Fruit fly (Drosophila melanogaster) Kc167 (cell line): ENCODE data around the gene SmD2.

ENCODE experiments used
- Myc ChIP-seq: fragments of >200 bp; optimal IDR thresholded peaks from 2 replicates; lab custom pipeline; 2017; ENCODE audit warnings: missing external identifiers
- Sin3A ChIP-seq: fragments of >200 bp; optimal IDR thresholded peaks from 2 replicates; lab custom pipeline; 2018; ENCODE audit warnings: missing external identifiers
- h ChIP-seq: fragments of >200 bp; optimal IDR thresholded peaks from 3 replicates; lab custom pipeline; 2018; ENCODE audit warnings: missing external identifiers
- insv ChIP-seq: fragments of >200 bp; optimal IDR thresholded peaks from 3 replicates; lab custom pipeline; 2018; ENCODE audit warnings: missing external identifiers
- psq ChIP-seq: fragments of >200 bp; optimal IDR thresholded peaks from 2 replicates; lab custom pipeline; 2017; ENCODE audit warnings: missing external identifiers
- ttk ChIP-seq: sonication (Bioruptor generic); optimal IDR thresholded peaks from 2 replicates; lab custom pipeline; 2017; ENCODE audit warnings: missing external identifiers

The SmD2 gene

DNA sequence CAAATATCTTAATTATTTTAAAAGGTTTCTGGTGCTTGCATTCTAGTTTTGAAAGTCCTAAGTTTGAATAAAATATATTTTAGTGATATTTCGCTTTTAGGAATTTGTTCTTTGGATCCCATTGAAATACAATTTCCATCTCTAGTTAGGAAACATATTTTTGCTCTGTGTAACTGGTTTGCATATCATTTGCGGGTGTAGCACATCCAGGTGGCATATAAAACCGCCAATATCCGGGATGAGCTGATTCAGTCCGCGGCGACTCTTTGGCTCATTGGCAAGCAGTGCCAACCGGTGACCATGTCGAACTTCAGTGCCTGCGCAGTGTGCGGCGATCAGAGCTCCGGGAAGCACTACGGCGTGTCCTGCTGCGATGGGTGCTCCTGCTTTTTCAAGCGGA lies 3.2 kb upstream of the SmD2 start, which contains the start of gene Hr83:
Gene Hr83 (plus strand): TSS at position 301 of the 400 bp plus-strand sequence.
- TF ChIP-seq h (no peak), psq (lab: Kevin White, UChicago) (no peak), ttk (lab: Kevin White, UChicago) (no peak), Myc (lab: Kevin White, UChicago) (no peak), insv (lab: Kevin White, UChicago) (no peak), Sin3A (lab: Kevin White, UChicago) (no peak)

DNA sequence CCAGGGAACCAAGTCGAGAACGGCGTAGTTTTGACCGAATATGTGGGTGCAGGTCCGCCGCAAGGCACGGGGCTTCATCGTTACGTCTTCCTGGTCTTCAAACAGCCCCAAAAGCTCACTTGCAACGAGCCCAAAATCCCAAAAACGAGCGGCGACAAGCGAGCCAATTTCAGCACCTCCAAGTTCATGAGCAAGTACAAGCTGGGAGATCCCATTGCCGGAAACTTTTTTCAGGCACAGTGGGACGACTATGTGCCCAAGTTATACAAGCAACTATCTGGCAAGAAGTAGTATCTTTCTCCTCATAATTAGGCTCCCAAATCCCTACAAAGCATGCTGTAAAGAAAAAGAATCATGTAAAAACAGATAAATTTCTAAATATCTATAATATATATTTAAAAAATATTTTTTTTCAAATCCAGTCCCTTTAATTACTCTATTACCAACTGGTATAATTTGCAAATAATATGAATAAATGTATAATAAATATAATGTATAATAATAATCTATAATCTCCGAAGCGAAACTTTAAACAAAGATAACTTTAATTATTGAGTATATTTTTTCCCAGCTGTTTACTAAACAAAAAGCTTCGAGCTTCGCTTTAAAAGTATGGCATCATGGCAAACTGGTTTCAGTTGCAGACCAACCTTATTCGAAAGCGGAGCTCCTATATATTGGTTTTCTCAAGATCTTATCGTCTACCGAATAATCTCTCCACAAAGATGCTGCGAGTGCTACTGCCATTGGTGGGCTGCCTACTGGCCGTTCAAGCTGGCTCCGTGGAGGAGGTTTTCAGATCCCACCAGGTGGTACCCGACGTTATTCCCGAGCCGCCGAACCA lies 2.1 kb downstream of the SmD2 start, which contains the start of gene CG17919:
Gene CG17919 (plus strand): TSS at position 634 of the 844 bp plus-strand sequence.
- TF ChIP-seq ttk (lab: Kevin White, UChicago) (no peak), insv (lab: Kevin White, UChicago) (no peak), Sin3A (lab: Kevin White, UChicago) (no peak), psq (lab: Kevin White, UChicago) (no peak), h (no peak)

DNA sequence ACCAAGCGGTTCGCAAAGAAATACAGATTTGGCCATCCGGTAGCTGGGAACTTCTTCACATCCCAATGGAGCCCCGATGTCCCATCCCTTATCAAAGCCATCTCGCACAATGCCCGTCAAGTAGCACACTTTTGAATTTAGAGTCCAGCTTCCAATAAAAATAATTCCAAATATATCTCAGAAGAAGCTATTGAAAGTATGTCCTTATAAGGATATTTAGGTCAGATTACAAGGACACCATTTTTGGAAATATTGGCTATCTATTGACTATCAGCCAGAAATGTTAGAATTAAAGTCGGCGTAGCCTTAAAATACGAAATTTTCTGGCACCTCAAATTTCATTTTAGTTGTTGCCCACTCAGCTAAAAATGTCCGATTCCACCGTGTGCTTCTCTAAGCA lies 3.0 kb downstream of the SmD2 start, which contains the start of gene CG10298:
Gene CG10298 (plus strand): TSS at position 301 of the 400 bp plus-strand sequence.
- TF ChIP-seq ttk (lab: Kevin White, UChicago), result no peak
- no peak for TF ChIP-seq insv (lab: Kevin White, UChicago)
- no peak for TF ChIP-seq h
- TF ChIP-seq Sin3A (lab: Kevin White, UChicago), result no peak
- no peak for TF ChIP-seq Myc (lab: Kevin White, UChicago)
- no peak for TF ChIP-seq psq (lab: Kevin White, UChicago)

DNA sequence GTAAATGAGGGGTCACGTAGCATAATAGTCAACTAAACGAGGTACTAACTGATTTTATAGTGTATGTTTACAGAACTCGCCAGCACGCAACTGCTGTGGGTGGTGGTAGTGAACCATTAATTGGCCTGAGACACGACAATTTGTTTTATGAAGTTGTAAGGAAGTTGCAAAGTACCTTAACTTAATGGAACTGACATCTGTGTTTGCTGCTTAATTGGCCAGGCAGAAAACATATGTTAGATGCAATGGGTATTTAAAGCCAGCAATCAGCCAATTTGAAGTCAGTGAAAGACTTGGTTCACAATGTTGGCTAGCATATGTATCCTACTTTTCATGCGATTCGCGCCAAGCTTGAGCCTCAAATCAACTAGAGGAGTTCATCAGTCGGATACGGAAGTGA lies 4.0 kb downstream of the SmD2 start, which contains the start of gene CG17917:
Gene CG17917 (plus strand): TSS at position 301 of the 400 bp plus-strand sequence.
- TF ChIP-seq Myc (lab: Kevin White, UChicago), result no peak
- no peak for TF ChIP-seq h
- no peak for TF ChIP-seq Sin3A (lab: Kevin White, UChicago)
- TF ChIP-seq ttk (lab: Kevin White, UChicago), result no peak
- TF ChIP-seq insv (lab: Kevin White, UChicago), result no peak
- no peak for TF ChIP-seq psq (lab: Kevin White, UChicago)

DNA sequence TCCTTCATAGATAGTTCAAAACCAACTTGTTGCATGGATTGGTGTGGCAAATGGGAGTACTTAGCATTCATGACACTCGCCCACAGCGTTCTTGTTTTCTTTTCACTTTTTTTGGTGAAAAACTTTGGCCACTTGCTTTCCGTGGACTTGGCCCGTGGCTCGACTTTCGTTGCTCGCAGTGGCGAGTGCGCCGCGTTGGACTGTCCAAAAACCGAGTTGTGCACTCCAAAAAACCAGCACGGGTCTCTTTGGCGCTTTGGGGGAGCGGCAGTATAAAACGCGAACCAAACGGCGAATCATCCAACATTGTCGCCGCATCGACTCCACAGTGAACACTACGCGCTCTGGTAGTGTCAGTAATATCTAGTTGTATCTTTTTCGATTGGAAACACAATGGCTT lies 5.9 kb downstream of the SmD2 start, which contains the start of gene Osi20:
Gene Osi20 (plus strand): TSS at position 301 of the 400 bp plus-strand sequence.
- TF ChIP-seq Sin3A (lab: Kevin White, UChicago) (no peak), h (no peak), ttk (lab: Kevin White, UChicago) (no peak), psq (lab: Kevin White, UChicago) (no peak), Myc (lab: Kevin White, UChicago) (no peak), insv (lab: Kevin White, UChicago) (no peak)

DNA sequence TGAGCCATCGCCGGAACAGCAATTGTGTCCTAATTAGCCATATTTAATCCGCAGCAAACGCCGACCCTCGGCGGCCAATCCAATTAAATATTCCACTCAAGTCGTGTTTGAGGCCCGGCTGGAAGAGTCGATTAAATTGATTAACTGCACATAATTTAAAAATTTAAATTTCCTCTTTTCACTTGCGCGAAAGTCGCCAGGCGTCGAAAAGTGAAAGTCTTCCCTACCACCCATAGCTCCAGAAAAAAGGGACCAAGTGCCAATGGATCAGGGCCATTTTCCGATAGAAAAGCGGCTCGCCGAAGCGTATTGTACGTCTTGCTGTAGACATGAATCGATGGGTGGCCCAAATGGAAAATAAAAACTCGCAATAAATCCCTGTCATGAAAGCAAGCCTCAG lies 8.3 kb downstream of the SmD2 start:
- no peak for TF ChIP-seq psq (lab: Kevin White, UChicago)
- no peak for TF ChIP-seq Sin3A (lab: Kevin White, UChicago)
- TF ChIP-seq insv (lab: Kevin White, UChicago), result no peak
- TF ChIP-seq ttk (lab: Kevin White, UChicago), result no peak
- TF ChIP-seq h, result no peak
- no peak for TF ChIP-seq Myc (lab: Kevin White, UChicago)

DNA sequence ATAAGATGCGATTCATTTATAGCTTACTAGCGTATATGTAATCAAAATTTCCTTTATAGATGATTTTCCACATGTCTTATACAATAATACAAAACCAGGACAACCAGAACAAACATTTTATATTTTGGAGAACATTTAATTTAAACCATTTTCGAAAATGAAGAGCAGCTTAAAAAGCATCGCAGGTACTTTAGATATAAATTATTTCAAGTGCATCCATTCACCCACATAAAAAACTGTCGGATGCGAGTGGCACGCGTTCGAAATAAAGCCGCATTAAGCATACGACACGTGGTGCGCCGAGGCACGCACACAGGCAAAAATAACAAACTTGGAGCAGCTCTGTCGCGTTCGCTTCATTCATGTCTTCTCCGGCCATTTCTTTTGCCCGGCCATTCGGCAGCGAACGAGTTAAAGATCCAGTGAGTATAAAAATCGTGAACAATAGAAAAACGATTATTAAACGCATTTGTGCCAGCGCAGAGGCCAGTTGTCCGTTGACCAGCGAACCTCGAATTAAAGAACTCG lies 10.7 kb downstream of the SmD2 start, which contains the start of gene Osi19:
Gene Osi19 (plus strand): TSS at position 457 of the 528 bp plus-strand sequence.
- TF ChIP-seq Sin3A (lab: Kevin White, UChicago) (no peak), insv (lab: Kevin White, UChicago) (no peak), h (no peak), ttk (lab: Kevin White, UChicago) (no peak), Myc (lab: Kevin White, UChicago) (no peak), psq (lab: Kevin White, UChicago) (no peak)

DNA sequence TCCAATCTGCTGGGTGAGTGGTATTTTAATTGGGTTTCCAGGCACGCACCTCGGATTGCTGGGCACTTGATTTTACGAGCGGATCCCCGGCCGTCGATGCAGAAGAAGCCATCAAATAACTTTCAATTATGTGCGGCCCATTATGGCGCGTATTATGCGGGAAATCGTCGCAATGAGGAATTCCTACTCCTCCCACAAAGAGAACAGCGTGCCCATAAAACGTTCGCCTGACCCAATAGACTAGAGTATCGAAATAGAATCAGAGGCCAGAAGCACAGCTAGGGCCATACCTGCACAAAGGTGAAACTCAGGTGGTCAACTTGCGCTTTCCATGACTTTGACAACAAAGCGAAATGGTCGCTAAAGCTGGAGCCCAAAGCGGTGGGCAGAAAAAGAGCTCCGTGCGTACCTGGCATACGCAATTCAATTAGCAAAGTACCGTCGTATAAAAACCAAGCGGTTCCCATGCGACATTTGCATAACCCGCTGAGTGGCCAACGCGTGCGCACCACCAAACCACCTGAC lies 15.9 kb downstream of the SmD2 start, which contains the start of gene Osi18:
Gene Osi18 (plus strand): TSS at position 475 of the 525 bp plus-strand sequence.
- TF ChIP-seq h (no peak), insv (lab: Kevin White, UChicago) (no peak), Myc (lab: Kevin White, UChicago) (no peak), ttk (lab: Kevin White, UChicago) (no peak), psq (lab: Kevin White, UChicago) (no peak), Sin3A (lab: Kevin White, UChicago) (no peak)

DNA sequence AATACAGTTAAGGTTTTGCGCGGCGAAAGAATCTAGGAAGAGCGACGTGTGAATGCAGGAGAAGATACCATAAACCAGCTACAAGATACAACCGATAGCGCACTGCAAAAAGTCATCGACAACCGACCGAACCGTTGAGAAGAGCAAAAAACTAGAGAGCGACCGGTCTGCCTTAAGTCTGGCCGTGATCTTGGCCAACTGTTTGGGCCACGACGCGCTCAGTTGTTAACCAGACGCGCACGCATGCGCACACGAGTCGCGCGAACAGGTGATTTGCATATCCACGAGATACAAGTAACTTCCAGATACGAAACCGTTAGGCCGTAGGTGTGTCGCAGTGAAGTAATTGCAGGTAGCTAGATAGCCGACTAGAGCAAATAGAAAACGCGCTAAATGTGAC lies 30.6 kb downstream of the SmD2 start:
- TF ChIP-seq ttk (lab: Kevin White, UChicago) (no peak), Myc (lab: Kevin White, UChicago) (no peak), h (no peak), psq (lab: Kevin White, UChicago) (no peak), Sin3A (lab: Kevin White, UChicago) (no peak), insv (lab: Kevin White, UChicago) (no peak)

DNA sequence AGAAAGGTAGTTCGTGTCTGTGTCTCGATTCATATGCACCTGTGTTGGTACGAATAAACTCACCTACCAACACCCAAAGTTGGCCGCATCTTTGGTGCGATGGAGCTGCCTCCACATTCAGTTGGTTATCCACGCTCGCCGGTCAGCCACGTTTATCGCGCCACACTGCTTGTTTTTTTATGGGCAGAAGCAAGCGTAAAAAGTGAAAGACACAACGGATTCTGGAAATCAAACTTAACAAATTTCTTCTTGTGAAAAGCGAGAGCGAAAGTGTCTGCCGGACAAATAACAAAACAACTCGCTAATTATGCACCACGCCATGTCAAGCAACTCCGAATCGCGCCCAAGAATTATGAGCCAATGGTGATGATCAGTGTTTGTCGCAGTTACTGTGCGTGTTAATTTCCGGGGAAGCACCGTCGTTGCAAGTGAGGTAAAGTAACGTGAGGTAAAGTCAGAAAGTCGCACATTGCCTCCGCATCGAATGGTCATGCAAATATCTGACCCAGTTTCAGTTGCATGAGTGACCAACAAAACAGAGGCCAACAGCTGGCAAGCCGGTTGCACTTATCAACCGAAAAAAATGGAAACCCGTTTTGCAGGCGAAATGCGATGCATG lies 34.0 kb downstream of the SmD2 start, which contains the start of gene Osi17:
Gene Osi17 (plus strand): TSS at position 132 of the 619 bp plus-strand sequence.
- TF ChIP-seq insv (lab: Kevin White, UChicago) (no peak), Myc (lab: Kevin White, UChicago) (no peak), psq (lab: Kevin White, UChicago) (no peak), ttk (lab: Kevin White, UChicago) (no peak), h (no peak), Sin3A (lab: Kevin White, UChicago) (no peak)
